Fruit fly (Drosophila melanogaster) S2 (cell line): ENCODE results near the gene CG9691.

Source experiments
- CG8478 ChIP-seq: fragments of >200 bp; optimal IDR thresholded peaks from 2 replicates; lab custom pipeline; 2018
- CTCF ChIP-seq, 2 experiments: fragments of >200 bp; optimal IDR thresholded peaks; 2 replicates each; lab custom pipeline; 2018

- TF ChIP-seq CTCF (optimal IDR thresholded peaks at IDR 0.05; lab: Kevin White, UChicago) = no peak
- no peak for TF ChIP-seq CG8478 (lab: Kevin White, UChicago)
These were observed 6.1 kb upstream of the CG9691 start, which contains the start of gene CG1468 for dm6 chrX:9878125-9878524.
